Worm (Caenorhabditis elegans) whole organism, late embryonic: ENCODE results near the gene F46C5.7.
A peak's percentile ranks its signal among the peaks of the same experiment; 100 is the strongest.

Source experiments
- C08G9.2 ChIP-seq: sonication (generic microtip); optimal IDR thresholded peaks from 2 replicates; lab custom pipeline; 2016; ENCODE audit warnings: mild to moderate bottlenecking, missing genetic modification characterization, moderate library complexity, missing compliant biosample characterization
- K09A11.1 ChIP-seq: sonication (generic microtip); optimal IDR thresholded peaks from 2 replicates; lab custom pipeline; 2017; ENCODE audit warnings: antibody characterized with exemption, mild to moderate bottlenecking, missing genetic modification characterization, missing compliant biosample characterization; ENCODE audit not compliant: insufficient read depth
- Y22D7AL.16 ChIP-seq: sonication (generic microtip); optimal IDR thresholded peaks from 2 replicates; lab custom pipeline; 2016; ENCODE audit warnings: missing genetic modification characterization, missing compliant biosample characterization
- ahr-1 ChIP-seq: sonication (generic microtip); optimal IDR thresholded peaks from 2 replicates; lab custom pipeline; 2016; ENCODE audit warnings: missing genetic modification characterization, missing compliant biosample characterization
- ama-1 ChIP-seq: fragments of 150-350 bp; optimal IDR thresholded peaks from 2 replicates; lab custom pipeline; 2014
- ceh-18 ChIP-seq: sonication (generic microtip); optimal IDR thresholded peaks from 2 replicates; lab custom pipeline; 2016; ENCODE audit warnings: missing genetic modification characterization, missing compliant biosample characterization
- ceh-2 ChIP-seq: sonication (generic microtip); optimal IDR thresholded peaks from 2 replicates; lab custom pipeline; 2016; ENCODE audit warnings: missing genotype, missing genetic modification characterization, missing compliant biosample characterization
- ceh-24 ChIP-seq: sonication (generic microtip); optimal IDR thresholded peaks from 2 replicates; lab custom pipeline; 2016; ENCODE audit warnings: mild to moderate bottlenecking, missing genetic modification characterization, missing compliant biosample characterization
- ceh-34 ChIP-seq: sonication (generic microtip); optimal IDR thresholded peaks from 2 replicates; lab custom pipeline; 2016; ENCODE audit warnings: mild to moderate bottlenecking, missing genetic modification characterization, missing compliant biosample characterization
- ceh-45 ChIP-seq: fragments of 200-800 bp; sonication (Bioruptor generic); IDR thresholded peaks from 2 replicates; pipeline ENCODE4 v1.3.6; 2022; ENCODE audit warnings: missing genetic modification reagents, missing genetic modification characterization, missing compliant biosample characterization
- ceh-48 ChIP-seq: sonication (generic microtip); optimal IDR thresholded peaks from 2 replicates; lab custom pipeline; 2016; ENCODE audit warnings: missing genetic modification characterization, inconsistent platforms, missing compliant biosample characterization
- dmd-4 ChIP-seq: sonication (generic microtip); optimal IDR thresholded peaks from 2 replicates; lab custom pipeline; 2016; ENCODE audit warnings: borderline replicate concordance, missing genetic modification characterization, missing compliant biosample characterization
- dve-1 ChIP-seq: sonication (generic microtip); optimal IDR thresholded peaks from 2 replicates; lab custom pipeline; 2017; ENCODE audit warnings: antibody characterized with exemption, mild to moderate bottlenecking, missing genetic modification characterization, missing compliant biosample characterization
- eyg-1 ChIP-seq: sonication (generic microtip); optimal IDR thresholded peaks from 2 replicates; lab custom pipeline; 2016; ENCODE audit warnings: missing genotype, missing genetic modification characterization, missing compliant biosample characterization
- fkh-10 ChIP-seq: fragments of 150-350 bp; optimal IDR thresholded peaks from 2 replicates; lab custom pipeline; 2014; ENCODE audit warnings: missing biosample characterization, missing genetic modification reagents, missing genetic modification characterization
- gmeb-2 ChIP-seq: sonication (generic microtip); optimal IDR thresholded peaks from 2 replicates; lab custom pipeline; 2016; ENCODE audit warnings: missing genetic modification characterization, inconsistent platforms, missing compliant biosample characterization
- hlh-13 ChIP-seq: fragments of 200-800 bp; sonication (Bioruptor generic); optimal IDR thresholded peaks from 2 replicates; lab custom pipeline; 2018; ENCODE audit warnings: mild to moderate bottlenecking, missing genetic modification characterization, missing compliant biosample characterization
- hlh-15 ChIP-seq: sonication (generic microtip); optimal IDR thresholded peaks from 2 replicates; lab custom pipeline; 2016; ENCODE audit warnings: missing genetic modification characterization, missing compliant biosample characterization
- hlh-8 ChIP-seq: sonication (generic microtip); optimal IDR thresholded peaks from 2 replicates; lab custom pipeline; 2016; ENCODE audit warnings: missing genotype, missing genetic modification characterization, missing compliant biosample characterization
- lim-6 ChIP-seq: sonication (generic microtip); optimal IDR thresholded peaks from 2 replicates; lab custom pipeline; 2016; ENCODE audit warnings: missing genetic modification characterization, missing compliant biosample characterization
- madf-2 ChIP-seq: sonication (generic microtip); optimal IDR thresholded peaks from 2 replicates; lab custom pipeline; 2017; ENCODE audit warnings: missing genetic modification characterization, missing compliant biosample characterization
- nfya-1 ChIP-seq: sonication (generic microtip); optimal IDR thresholded peaks from 2 replicates; lab custom pipeline; 2017; ENCODE audit warnings: missing genetic modification characterization, mild to moderate bottlenecking, missing compliant biosample characterization, antibody characterized with exemption, moderate library complexity
- nhr-11 ChIP-seq: fragments of 150-350 bp; optimal IDR thresholded peaks from 2 replicates; lab custom pipeline; 2014; ENCODE audit warnings: missing biosample characterization, missing genetic modification characterization
- npax-4 ChIP-seq: sonication (generic microtip); optimal IDR thresholded peaks from 2 replicates; lab custom pipeline; 2016; ENCODE audit warnings: missing genetic modification characterization, missing compliant biosample characterization
- pha-2 ChIP-seq: sonication (generic microtip); optimal IDR thresholded peaks from 2 replicates; lab custom pipeline; 2017; ENCODE audit warnings: mild to moderate bottlenecking, missing genetic modification characterization, missing compliant biosample characterization
- ref-2 ChIP-seq: sonication (generic microtip); optimal IDR thresholded peaks from 2 replicates; lab custom pipeline; 2016; ENCODE audit warnings: missing genetic modification characterization, missing compliant biosample characterization
- rnt-1 ChIP-seq: sonication (generic microtip); optimal IDR thresholded peaks from 2 replicates; lab custom pipeline; 2016; ENCODE audit warnings: missing genetic modification characterization, missing compliant biosample characterization
- sdc-2 ChIP-seq: sonication (generic microtip); optimal IDR thresholded peaks from 2 replicates; lab custom pipeline; 2016; ENCODE audit warnings: missing genotype, missing genetic modification characterization, missing compliant biosample characterization
- sox-4 ChIP-seq: sonication (generic microtip); optimal IDR thresholded peaks from 2 replicates; lab custom pipeline; 2017; ENCODE audit warnings: mild to moderate bottlenecking, missing genetic modification characterization, inconsistent platforms, missing compliant biosample characterization
- syd-9 ChIP-seq: sonication (generic microtip); optimal IDR thresholded peaks from 2 replicates; lab custom pipeline; 2016; ENCODE audit warnings: mild to moderate bottlenecking, missing genetic modification characterization, moderate library complexity, missing compliant biosample characterization
- tbx-2 ChIP-seq: sonication (generic microtip); optimal IDR thresholded peaks from 2 replicates; lab custom pipeline; 2016; ENCODE audit warnings: missing genetic modification characterization, missing compliant biosample characterization
- tbx-7 ChIP-seq: sonication (generic microtip); optimal IDR thresholded peaks from 2 replicates; lab custom pipeline; 2016; ENCODE audit warnings: missing genotype, missing genetic modification characterization, missing compliant biosample characterization
- unc-3 ChIP-seq, 2 experiments: fragments of 200-800 bp in 1 of 2; sonication (Bioruptor generic) in 1 of 2; sonication (generic microtip) in 1 of 2; conservative IDR thresholded peaks in 1 of 2; optimal IDR thresholded peaks in 1 of 2; 2 replicates each; pipeline versions ENCODE4 v1.3.6 to Lab custom; 2016 to 2022; ENCODE audit warnings: missing compliant biosample characterization in 2 of 2, missing genetic modification characterization in 2 of 2, missing genetic modification reagents in 1 of 2
- unc-42 ChIP-seq: sonication (generic microtip); optimal IDR thresholded peaks from 2 replicates; lab custom pipeline; 2016; ENCODE audit warnings: missing genotype, missing genetic modification characterization, missing compliant biosample characterization
- unc-55 ChIP-seq: sonication (generic microtip); optimal IDR thresholded peaks from 2 replicates; lab custom pipeline; 2017; ENCODE audit warnings: missing biosample characterization, missing genetic modification reagents, missing genetic modification characterization
- unc-86 ChIP-seq: sonication (generic microtip); optimal IDR thresholded peaks from 2 replicates; lab custom pipeline; 2016; ENCODE audit warnings: missing genetic modification characterization, missing compliant biosample characterization
- zip-5 ChIP-seq: sonication (generic microtip); optimal IDR thresholded peaks from 2 replicates; lab custom pipeline; 2016; ENCODE audit warnings: missing genetic modification characterization, missing compliant biosample characterization
- ztf-16 ChIP-seq: sonication (generic microtip); optimal IDR thresholded peaks from 2 replicates; lab custom pipeline; 2017; ENCODE audit warnings: missing genetic modification characterization, missing compliant biosample characterization

The F46C5.7 gene

ce11 chrII:8830917-8831316 lies 8.2 kb upstream of the F46C5.7 start:
- no peak for TF ChIP-seq sox-4 (tag; lab: Kevin White, UChicago)
- no peak for TF ChIP-seq hlh-8
- TF ChIP-seq unc-42 (tag; lab: Kevin White, UChicago) = peak; percentile 63
- no peak for TF ChIP-seq sdc-2 (tag; lab: Kevin White, UChicago)
- no peak for TF ChIP-seq tbx-7 (tag; lab: Kevin White, UChicago)
- TF ChIP-seq unc-55 (GFP tag; lab: Kevin White, UChicago) = no peak

DNA sequence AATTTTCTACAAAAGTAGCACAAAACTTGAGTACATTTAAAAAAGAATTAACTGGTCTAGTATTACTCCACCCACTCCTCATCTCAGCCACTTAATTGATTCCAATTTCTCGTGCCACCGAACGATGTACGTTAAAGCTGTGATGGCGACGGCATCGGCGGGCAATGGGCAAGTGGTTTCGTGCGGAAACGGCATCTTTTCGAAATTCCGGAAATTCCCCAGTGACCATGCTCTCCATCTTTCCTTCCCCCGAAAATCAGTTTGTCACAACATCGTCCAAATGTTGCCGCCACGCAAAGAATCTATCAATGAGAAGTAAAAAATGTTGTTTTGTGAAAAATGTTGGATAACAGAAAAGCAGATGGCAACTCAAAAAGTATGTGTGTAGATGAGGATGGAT lies 6.2 kb upstream of the F46C5.7 start:
- no peak for TF ChIP-seq nhr-11 (tag; lab: Kevin White, UChicago)
- TF ChIP-seq ahr-1 (tag; lab: Kevin White, UChicago) = no peak
- no peak for TF ChIP-seq npax-4 (tag; lab: Kevin White, UChicago)
- no peak for TF ChIP-seq lim-6 (tag; lab: Kevin White, UChicago)
- TF ChIP-seq pha-2 = no peak
- no peak for TF ChIP-seq nfya-1 (tag; lab: Kevin White, UChicago)
- TF ChIP-seq ztf-16 (tag; lab: Kevin White, UChicago) = no peak
- TF ChIP-seq sdc-2 (tag; lab: Kevin White, UChicago) = no peak
- TF ChIP-seq unc-3 (GFP tag; conservative IDR thresholded peaks at IDR 0.05; lab: Robert Waterston, UW) = no peak
- no peak for TF ChIP-seq unc-3 (tag; optimal IDR thresholded peaks at IDR 0.05; lab: Kevin White, UChicago)
- no peak for TF ChIP-seq eyg-1 (tag; lab: Kevin White, UChicago)
- TF ChIP-seq zip-5 (tag; lab: Kevin White, UChicago) = no peak
- no peak for TF ChIP-seq ref-2
- no peak for TF ChIP-seq ama-1 (lab: Kevin White, UChicago)
- no peak for TF ChIP-seq K09A11.1 (tag; lab: Kevin White, UChicago)
- TF ChIP-seq fkh-10 (GFP tag; lab: Kevin White, UChicago) = no peak
- no peak for TF ChIP-seq madf-2
- no peak for TF ChIP-seq rnt-1
- TF ChIP-seq unc-86 (tag; lab: Kevin White, UChicago) = no peak
- TF ChIP-seq hlh-13 (GFP tag; lab: Kevin White, UChicago) = no peak

DNA sequence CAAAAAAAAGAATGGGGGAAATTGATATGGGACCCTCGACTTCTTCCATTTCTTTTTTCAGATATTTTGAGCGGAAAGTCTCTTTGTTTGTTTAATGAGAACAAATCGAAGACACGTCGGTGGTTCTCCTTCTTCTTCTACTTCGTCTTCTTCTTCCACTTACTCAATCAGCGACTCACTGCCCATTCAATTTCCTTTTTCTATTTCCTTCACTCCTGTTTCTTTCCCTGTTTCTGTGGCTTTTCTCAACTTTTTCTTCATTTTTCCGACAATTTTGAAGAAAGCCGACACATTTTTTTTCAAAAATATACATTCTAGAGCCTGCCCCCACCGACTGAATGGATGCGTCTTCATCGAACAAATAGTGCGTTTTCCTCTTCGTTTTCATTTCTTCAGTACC lies 3.3 kb upstream of the F46C5.7 start, which contains the start of gene F46C5.4:
F46C5.4 (plus strand) TSS at position 222 of the 400 bp plus-strand sequence.
- TF ChIP-seq dmd-4 (tag; lab: Kevin White, UChicago) (no peak), unc-42 (tag; lab: Kevin White, UChicago) (peak; percentile 58), dve-1 (tag; lab: Kevin White, UChicago) (no peak)

DNA sequence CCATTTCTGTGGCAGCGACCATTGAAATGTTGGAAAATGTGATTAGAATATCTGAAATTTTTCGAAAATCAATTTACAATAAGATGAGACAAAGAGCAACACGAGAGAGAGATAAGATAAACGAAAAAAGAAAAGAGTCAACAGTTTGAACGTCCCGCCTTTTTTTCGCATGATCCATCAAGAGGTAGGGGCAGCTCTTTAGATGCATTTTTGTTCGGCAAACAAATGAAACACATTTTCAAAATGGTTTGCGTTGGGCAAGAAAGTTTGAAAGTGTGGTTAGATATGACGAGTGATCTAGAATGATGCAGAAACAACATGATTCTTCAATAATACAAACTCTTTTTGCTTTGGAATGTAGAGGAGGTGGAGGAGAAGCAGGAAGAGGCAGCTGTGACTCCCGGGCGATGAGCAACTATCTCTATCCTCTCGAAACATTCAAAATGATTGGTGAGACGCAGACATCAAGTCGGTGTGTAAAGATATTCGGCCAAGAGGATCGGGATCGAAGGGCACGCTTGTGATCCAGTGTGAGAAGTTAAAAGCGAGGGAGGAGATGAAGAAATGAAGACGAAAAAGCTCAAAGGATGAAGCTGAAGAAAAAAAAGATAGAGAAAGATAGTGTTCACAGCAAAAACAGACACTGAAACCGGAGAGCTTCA lies 5.5 kb downstream of the F46C5.7 start, which contains the start of gene F46C5.6:
F46C5.6 (minus strand) TSS at position 51 of the 662 bp plus-strand sequence.
- TF ChIP-seq hlh-15 (tag; lab: Kevin White, UChicago) = no peak
- TF ChIP-seq gmeb-2 (tag; lab: Kevin White, UChicago) = no peak
- TF ChIP-seq C08G9.2 (tag; lab: Kevin White, UChicago) = no peak
- TF ChIP-seq ceh-48 = no peak
- TF ChIP-seq unc-55 (GFP tag; lab: Kevin White, UChicago) = peak; percentile 53
- TF ChIP-seq ceh-18 (tag; lab: Kevin White, UChicago) = peak; percentile 94
- TF ChIP-seq syd-9 (tag; lab: Kevin White, UChicago) = no peak
- TF ChIP-seq npax-4 (tag; lab: Kevin White, UChicago) = no peak
- no peak for TF ChIP-seq ceh-24 (tag; lab: Kevin White, UChicago)
- TF ChIP-seq nfya-1 (tag; lab: Kevin White, UChicago) = peak; percentile 40
- peak; percentile 32 for TF ChIP-seq rnt-1
- no peak for TF ChIP-seq unc-42 (tag; lab: Kevin White, UChicago)
- no peak for TF ChIP-seq Y22D7AL.16 (tag; lab: Kevin White, UChicago)
- no peak for TF ChIP-seq ceh-45
- TF ChIP-seq ceh-2 = no peak
- no peak for TF ChIP-seq madf-2
- TF ChIP-seq ceh-34 (tag; lab: Kevin White, UChicago) = peak; percentile 34
- TF ChIP-seq ahr-1 (tag; lab: Kevin White, UChicago) = no peak
- peak; percentile 27 for TF ChIP-seq tbx-2 (tag; lab: Kevin White, UChicago)
- TF ChIP-seq, all 69 proteins: peak for 6
